Worm (Caenorhabditis elegans): ENCODE data around the gene B0554.4.

- TF ChIP-seq dve-1 (tag; optimal IDR thresholded peaks at IDR 0.05): no peak
- TF ChIP-seq elt-2 (tag; optimal IDR thresholded peaks at IDR 0.05): no peak
- no peak for TF ChIP-seq syd-9 (tag; optimal IDR thresholded peaks at IDR 0.05)
- TF ChIP-seq ceh-18 (tag; optimal IDR thresholded peaks at IDR 0.05): no peak
- no peak for TF ChIP-seq tbx-7 (tag; optimal IDR thresholded peaks at IDR 0.05)
- no peak for TF ChIP-seq unc-42 (tag; optimal IDR thresholded peaks at IDR 0.05)
- no peak for TF ChIP-seq nhr-11 (tag; optimal IDR thresholded peaks at IDR 0.05)
- TF ChIP-seq dmd-4 (tag; optimal IDR thresholded peaks at IDR 0.05; ENCODE audit: borderline replicate concordance): no peak
- TF ChIP-seq ceh-30 (tag; optimal IDR thresholded peaks at IDR 0.05): no peak
- TF ChIP-seq Y22D7AL.16 (tag; optimal IDR thresholded peaks at IDR 0.05): no peak
Measured at ce11 chrV:418432-418831, 10.5 kb upstream of the B0554.4 start, which contains the start of gene Y39D8A.1.
